Worm (Caenorhabditis elegans): ENCODE results near the gene K01A11.3.

The K01A11.3 gene

DNA sequence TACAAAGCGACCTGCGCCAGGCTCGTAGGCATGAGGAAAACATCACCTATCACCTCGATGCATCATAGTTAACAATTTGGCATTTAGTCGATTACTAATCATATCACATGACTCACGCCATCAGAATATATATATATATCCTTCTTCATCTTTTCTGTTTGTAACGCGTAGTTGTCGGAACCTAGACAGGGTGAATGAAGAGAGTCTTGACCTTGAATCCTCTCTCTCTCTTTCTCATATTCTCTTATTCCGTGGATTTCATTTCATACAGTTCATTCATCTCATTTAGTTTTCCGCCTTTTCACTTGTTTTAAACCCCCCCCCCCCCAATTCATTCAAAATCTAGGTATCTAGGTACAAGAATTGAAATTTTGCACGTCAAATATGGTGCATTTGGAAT lies 27.8 kb upstream of the K01A11.3 start:
- TF ChIP-seq T22C8.4 (GFP tag; IDR thresholded peaks at IDR 0.05) = no peak
- no peak for TF ChIP-seq flt-1 (GFP tag; IDR thresholded peaks at IDR 0.05)
- no peak for TF ChIP-seq cog-1 (tag; optimal IDR thresholded peaks at IDR 0.05)
- TF ChIP-seq ztf-29 (GFP tag; IDR thresholded peaks at IDR 0.05) = no peak
- no peak for TF ChIP-seq ref-1 (GFP tag; conservative IDR thresholded peaks at IDR 0.05)
- no peak for TF ChIP-seq ztf-23 (GFP tag; IDR thresholded peaks at IDR 0.05)
- no peak for TF ChIP-seq med-1 (GFP tag; optimal IDR thresholded peaks at IDR 0.05; ENCODE audit: insufficient read depth)
- TF ChIP-seq klf-2 (GFP tag; conservative IDR thresholded peaks at IDR 0.05) = no peak

DNA sequence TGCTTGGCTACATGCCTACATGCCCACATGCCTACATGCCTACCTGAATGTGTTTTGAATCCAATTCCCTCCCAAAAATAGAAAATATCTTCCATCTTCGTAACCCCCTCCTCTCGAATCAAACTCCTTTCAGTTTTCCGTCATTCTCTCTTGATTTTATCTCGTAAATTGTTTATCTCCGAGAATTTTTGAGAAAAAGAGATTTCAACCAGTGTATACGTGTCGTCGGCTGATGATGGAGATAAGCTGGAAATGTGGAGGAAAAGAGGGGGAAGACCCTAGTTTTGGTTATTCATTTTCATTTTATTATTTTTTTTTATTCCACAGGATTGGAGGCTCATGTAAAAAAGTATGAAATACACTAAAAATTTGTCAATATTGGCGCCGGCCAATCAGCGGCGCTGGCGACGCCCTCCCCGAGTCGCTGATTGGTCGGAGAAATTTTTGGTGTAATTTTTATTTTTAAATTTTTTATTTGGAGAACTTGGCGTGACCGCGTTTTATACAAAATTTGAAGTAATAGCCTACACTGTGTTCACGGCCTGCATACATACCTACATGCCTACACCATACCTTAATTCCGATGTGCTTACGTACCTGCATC lies 26.5 kb upstream of the K01A11.3 start:
- no peak for TF ChIP-seq klf-2 (GFP tag; conservative IDR thresholded peaks at IDR 0.05)
- no peak for TF ChIP-seq ztf-29 (GFP tag; IDR thresholded peaks at IDR 0.05)

DNA sequence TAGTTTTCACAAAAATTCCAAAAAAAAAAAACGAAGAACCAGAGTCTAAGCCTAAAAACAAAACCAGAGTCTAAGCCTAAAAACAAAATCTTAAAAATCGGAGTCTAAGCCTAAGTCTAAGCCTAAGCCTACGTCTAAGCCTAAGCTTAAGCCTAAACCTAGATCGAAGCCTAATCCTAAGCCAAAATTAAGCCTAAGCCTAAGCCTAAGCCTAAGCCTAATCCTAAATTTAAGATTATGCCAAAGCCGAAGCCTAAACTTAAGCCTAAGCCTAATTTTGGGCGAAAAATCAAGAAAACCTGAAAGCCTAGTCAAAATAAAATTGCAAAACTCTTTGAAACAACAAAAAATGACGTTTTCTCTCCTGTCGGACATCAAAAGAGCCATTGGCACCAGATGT lies 25.0 kb upstream of the K01A11.3 start:
- TF ChIP-seq ref-1 (GFP tag; conservative IDR thresholded peaks at IDR 0.05) (no peak), ztf-23 (GFP tag; IDR thresholded peaks at IDR 0.05) (no peak), T22C8.4 (GFP tag; IDR thresholded peaks at IDR 0.05) (no peak), med-1 (GFP tag; optimal IDR thresholded peaks at IDR 0.05; ENCODE audit: insufficient read depth) (no peak), ztf-29 (GFP tag; IDR thresholded peaks at IDR 0.05) (no peak), tab-1 (GFP tag; IDR thresholded peaks at IDR 0.05) (no peak), klf-2 (GFP tag; conservative IDR thresholded peaks at IDR 0.05) (no peak), flt-1 (GFP tag; IDR thresholded peaks at IDR 0.05) (no peak), cog-1 (tag; optimal IDR thresholded peaks at IDR 0.05) (no peak)

DNA sequence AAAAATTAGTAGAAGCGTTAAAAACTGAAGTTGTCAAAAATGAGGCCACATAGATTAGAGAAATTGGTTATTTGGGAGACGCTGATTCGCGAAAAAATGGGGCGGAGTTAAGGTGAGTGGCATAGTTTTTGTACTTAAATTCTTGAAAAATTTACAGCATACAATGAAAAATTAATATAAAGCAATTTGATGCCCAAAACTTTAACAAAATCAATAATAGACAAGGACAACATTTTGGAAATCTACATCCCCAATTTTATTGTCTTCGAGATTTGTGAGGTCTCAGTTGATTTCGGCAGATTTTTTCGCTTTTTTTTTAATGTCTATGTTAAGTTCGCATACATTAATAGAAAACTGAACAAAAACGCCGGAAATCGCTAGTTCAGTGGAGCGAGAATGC lies 23.8 kb upstream of the K01A11.3 start:
- TF ChIP-seq cog-1 (tag; optimal IDR thresholded peaks at IDR 0.05) = peak; percentile 66
- peak; percentile 56; the same call in 1 of the 2 replicates for TF ChIP-seq klf-2 (GFP tag; conservative IDR thresholded peaks at IDR 0.05)
- 0 out of 2 replicates have a peak, but pooled peaks have one; percentile 29 for TF ChIP-seq flt-1 (GFP tag; IDR thresholded peaks at IDR 0.05)
- TF ChIP-seq med-1 (GFP tag; optimal IDR thresholded peaks at IDR 0.05; ENCODE audit: insufficient read depth) = no peak

DNA sequence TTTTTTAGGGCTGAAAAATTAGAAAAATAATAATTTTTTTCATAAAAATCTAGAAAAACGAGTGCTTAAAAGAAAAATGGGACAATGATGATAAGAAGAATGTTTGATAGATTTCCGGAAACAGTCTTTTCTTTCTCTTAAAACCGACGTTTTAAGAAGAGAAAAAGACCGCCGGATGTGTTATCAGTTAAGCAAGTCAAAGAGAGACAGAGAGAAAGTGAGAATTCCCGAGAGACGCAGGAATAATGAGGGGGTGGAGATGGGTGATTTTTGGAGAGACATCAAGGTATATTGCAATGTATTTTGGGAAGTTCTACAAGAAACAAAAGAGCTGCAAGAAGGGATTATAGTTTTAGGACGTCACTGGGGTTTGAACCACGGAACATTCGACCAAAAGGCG lies 23.1 kb upstream of the K01A11.3 start, which contains the start of gene C34C12.9:
TSS of gene C34C12.9 (minus strand) at position 16 of the 400 bp plus-strand sequence.
- no peak for TF ChIP-seq ref-1 (GFP tag; conservative IDR thresholded peaks at IDR 0.05)
- TF ChIP-seq flt-1 (GFP tag; IDR thresholded peaks at IDR 0.05) = no peak
- no peak for TF ChIP-seq ztf-29 (GFP tag; IDR thresholded peaks at IDR 0.05)
- no peak for TF ChIP-seq ztf-23 (GFP tag; IDR thresholded peaks at IDR 0.05)
- TF ChIP-seq cog-1 (tag; optimal IDR thresholded peaks at IDR 0.05) = no peak
- TF ChIP-seq klf-2 (GFP tag; conservative IDR thresholded peaks at IDR 0.05) = no peak
- TF ChIP-seq med-1 (GFP tag; optimal IDR thresholded peaks at IDR 0.05; ENCODE audit: insufficient read depth) = no peak
- no peak for TF ChIP-seq T22C8.4 (GFP tag; IDR thresholded peaks at IDR 0.05)
- TF ChIP-seq tab-1 (GFP tag; IDR thresholded peaks at IDR 0.05) = no peak

DNA sequence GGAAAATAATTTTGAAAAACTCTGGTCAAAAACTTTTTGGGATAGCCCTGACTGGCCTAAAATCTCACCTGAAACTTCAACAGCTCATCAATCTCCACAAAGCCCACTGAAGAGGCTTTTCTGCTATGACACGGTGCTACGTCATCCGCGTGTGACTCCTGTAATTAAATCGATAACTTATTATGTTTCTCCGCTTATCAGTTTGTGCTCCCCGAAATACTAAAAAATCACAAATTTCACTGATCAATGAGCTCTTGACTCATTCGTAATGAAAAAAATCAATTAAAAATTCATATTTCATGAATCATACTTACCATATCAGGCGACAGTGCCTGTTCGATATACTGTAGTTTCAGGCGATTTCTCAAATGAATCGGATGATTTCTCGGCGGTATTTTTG lies 22.6 kb upstream of the K01A11.3 start:
- no peak for TF ChIP-seq cog-1 (tag; optimal IDR thresholded peaks at IDR 0.05)
- TF ChIP-seq tab-1 (GFP tag; IDR thresholded peaks at IDR 0.05) = no peak
- no peak for TF ChIP-seq T22C8.4 (GFP tag; IDR thresholded peaks at IDR 0.05)
- no peak for TF ChIP-seq med-1 (GFP tag; optimal IDR thresholded peaks at IDR 0.05; ENCODE audit: insufficient read depth)
- TF ChIP-seq klf-2 (GFP tag; conservative IDR thresholded peaks at IDR 0.05) = no peak
- no peak for TF ChIP-seq ref-1 (GFP tag; conservative IDR thresholded peaks at IDR 0.05)
- no peak for TF ChIP-seq flt-1 (GFP tag; IDR thresholded peaks at IDR 0.05)
- TF ChIP-seq ztf-23 (GFP tag; IDR thresholded peaks at IDR 0.05) = no peak
- TF ChIP-seq ztf-29 (GFP tag; IDR thresholded peaks at IDR 0.05) = no peak

DNA sequence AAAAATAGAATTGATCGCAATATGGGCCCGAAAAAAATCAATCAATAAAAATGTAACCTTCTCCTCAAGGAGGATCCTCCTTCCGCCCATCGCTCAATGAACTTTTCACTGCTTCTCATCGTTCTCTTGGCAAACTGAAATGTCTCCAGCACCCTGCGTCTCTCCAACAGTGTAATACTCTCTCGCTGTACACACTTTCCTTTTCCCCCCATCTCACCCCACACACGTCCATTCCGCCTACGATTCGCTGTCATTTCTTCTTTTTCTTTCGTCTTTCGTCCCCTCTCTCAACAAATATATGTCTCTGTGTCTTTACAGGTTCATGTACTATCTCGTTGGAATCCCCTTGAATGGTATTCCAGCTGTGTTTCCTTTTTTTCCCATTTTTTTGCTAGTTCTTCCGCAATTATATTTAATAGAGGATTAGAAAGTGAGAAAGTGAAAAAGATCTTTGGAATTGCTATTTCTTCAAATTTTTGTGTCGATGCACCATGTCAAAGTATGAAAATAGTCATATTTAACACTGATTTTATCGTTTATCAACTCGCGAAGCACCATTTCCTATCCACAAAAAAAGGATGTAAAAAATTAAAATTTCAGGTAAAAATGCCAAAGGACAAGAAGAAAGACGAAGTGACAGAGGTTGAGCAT lies 19.1 kb upstream of the K01A11.3 start, which contains the start of gene rsu-1:
TSS of gene rsu-1 (plus strand) at position 601 of the 651 bp plus-strand sequence.
- TF ChIP-seq ztf-23 (GFP tag; IDR thresholded peaks at IDR 0.05) (no peak), cog-1 (tag; optimal IDR thresholded peaks at IDR 0.05) (peak; percentile 26), T22C8.4 (GFP tag; IDR thresholded peaks at IDR 0.05) (peak; percentile 51), ztf-29 (GFP tag; IDR thresholded peaks at IDR 0.05) (no peak), tab-1 (GFP tag; IDR thresholded peaks at IDR 0.05) (no peak)

DNA sequence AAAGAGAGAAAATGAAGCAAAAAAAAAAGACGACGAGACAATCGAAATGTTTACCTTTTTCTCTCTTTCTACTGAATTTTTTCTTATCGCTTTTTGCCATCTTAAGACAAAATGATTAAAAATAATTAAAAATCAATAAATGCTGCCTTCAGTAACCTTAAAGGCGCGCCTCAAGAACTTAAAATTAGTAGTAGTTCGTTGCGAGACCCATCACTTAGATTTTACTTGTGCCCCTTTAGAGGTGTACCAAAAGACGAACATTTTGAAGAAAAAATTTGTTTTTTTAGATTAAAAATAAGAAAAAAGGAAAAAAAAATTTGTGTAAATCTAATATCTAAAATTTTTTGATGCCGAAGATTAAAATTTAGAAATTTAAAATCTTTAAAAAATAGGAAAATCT lies 18.6 kb upstream of the K01A11.3 start:
- no peak for TF ChIP-seq tab-1 (GFP tag; IDR thresholded peaks at IDR 0.05)
- no peak for TF ChIP-seq klf-2 (GFP tag; conservative IDR thresholded peaks at IDR 0.05)
- no peak for TF ChIP-seq ztf-29 (GFP tag; IDR thresholded peaks at IDR 0.05)
- no peak for TF ChIP-seq med-1 (GFP tag; optimal IDR thresholded peaks at IDR 0.05; ENCODE audit: insufficient read depth)
- TF ChIP-seq ref-1 (GFP tag; conservative IDR thresholded peaks at IDR 0.05) = no peak
- TF ChIP-seq cog-1 (tag; optimal IDR thresholded peaks at IDR 0.05) = no peak

DNA sequence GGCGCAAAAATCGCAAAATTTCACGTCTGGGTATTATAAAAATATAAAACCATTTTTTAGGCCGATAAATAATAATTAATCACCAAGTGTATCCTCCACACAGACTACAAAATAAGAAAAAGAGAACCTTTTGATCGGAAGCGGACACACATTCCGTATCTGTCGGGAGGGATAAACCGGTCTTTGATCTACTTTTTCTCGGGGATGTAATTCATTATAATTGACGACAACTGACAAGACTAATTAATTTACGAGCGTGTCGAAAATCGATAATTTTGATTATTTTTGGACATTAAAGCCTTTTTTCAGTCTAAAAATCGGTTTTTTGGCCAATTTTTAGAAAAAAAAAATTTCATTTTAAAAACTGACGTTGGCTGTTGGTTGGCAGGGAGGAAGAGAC lies 18.0 kb upstream of the K01A11.3 start:
- TF ChIP-seq cog-1 (tag; optimal IDR thresholded peaks at IDR 0.05) (no peak), ztf-29 (GFP tag; IDR thresholded peaks at IDR 0.05) (no peak), med-1 (GFP tag; optimal IDR thresholded peaks at IDR 0.05; ENCODE audit: insufficient read depth) (no peak), T22C8.4 (GFP tag; IDR thresholded peaks at IDR 0.05) (no peak), flt-1 (GFP tag; IDR thresholded peaks at IDR 0.05) (no peak), tab-1 (GFP tag; IDR thresholded peaks at IDR 0.05) (no peak), klf-2 (GFP tag; conservative IDR thresholded peaks at IDR 0.05) (no peak), ref-1 (GFP tag; conservative IDR thresholded peaks at IDR 0.05) (no peak), ztf-23 (GFP tag; IDR thresholded peaks at IDR 0.05) (no peak)

DNA sequence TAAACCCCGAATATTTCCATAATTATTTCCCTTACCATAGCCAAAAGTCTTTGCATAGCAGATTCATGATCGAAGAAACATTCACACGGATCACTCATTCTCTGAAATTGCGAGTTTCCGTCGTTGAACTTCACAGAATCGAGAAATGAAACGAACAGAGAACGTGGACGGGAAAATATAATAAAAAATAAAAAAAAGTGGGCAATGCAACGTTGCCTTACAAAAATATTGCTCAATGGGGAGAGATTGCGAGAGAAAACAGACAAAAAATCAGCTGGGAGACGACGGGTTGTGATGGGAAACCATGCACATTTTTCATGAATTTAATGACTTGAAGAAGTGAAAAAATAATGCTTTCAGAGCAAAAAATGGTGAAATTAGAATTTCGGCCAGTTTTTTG lies 17.2 kb upstream of the K01A11.3 start, which contains the start of gene smim-14:
TSS of gene smim-14 (minus strand) at position 101 of the 400 bp plus-strand sequence.
- TF ChIP-seq T22C8.4 (GFP tag; IDR thresholded peaks at IDR 0.05) (no peak), klf-2 (GFP tag; conservative IDR thresholded peaks at IDR 0.05) (no peak), flt-1 (GFP tag; IDR thresholded peaks at IDR 0.05) (no peak), med-1 (GFP tag; optimal IDR thresholded peaks at IDR 0.05; ENCODE audit: insufficient read depth) (no peak)

Measured in whole organism, midembryonic.